Worm (Caenorhabditis elegans): ENCODE measurements around the gene lgc-11.

lgc-11 gene

DNA sequence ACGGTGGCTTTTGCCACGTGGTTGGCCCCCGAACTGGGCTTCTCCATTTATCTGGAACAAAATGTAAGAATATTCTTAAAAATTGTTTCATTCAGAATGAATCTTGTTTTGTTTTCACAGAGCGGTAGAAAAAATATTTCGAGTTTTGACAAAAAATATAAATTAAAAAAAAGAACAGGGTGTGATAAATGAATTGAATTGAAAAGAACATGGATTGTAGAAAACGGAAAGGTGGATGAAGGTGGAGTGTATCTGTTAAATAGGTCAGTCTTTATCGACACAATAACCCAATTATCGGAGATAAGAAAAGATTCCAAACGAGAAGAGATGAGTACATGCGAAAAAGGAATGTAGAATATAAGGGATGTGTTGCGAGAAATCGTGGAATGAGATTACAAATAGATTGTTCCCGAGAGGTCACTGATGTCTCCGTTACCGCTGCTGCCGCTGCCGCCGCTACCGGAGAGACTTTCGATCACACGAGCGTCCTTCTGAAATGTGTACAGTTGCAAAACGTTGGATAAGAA is 31.4 kb upstream of the lgc-11 start, which contains the start of gene dpy-7:
TSS of gene dpy-7 (minus strand) at position 51 of the 527 bp plus-strand sequence.
- TF ChIP-seq dpl-1 (GFP tag; optimal IDR thresholded peaks at IDR 0.05) (no peak), ccch-3 (GFP tag; optimal IDR thresholded peaks at IDR 0.05) (no peak), madf-10 (tag; optimal IDR thresholded peaks at IDR 0.05) (no peak), rpc-1 (optimal IDR thresholded peaks at IDR 0.05) (no peak), rpc-1 (tag; optimal IDR thresholded peaks at IDR 0.05) (no peak), ama-1 (optimal IDR thresholded peaks at IDR 0.05) (no peak), ama-1 (GFP tag; optimal IDR thresholded peaks at IDR 0.05) (no peak), aptf-3 (GFP tag; IDR thresholded peaks at IDR 0.05) (no peak), F49E8.2 (tag; optimal IDR thresholded peaks at IDR 0.05; ENCODE audit: insufficient read depth) (no peak), pha-4 (tag; optimal IDR thresholded peaks at IDR 0.05) (no peak), ceh-100 (GFP tag; IDR thresholded peaks at IDR 0.05) (no peak), snpc-3.4 (tag; optimal IDR thresholded peaks at IDR 0.05) (no peak), aptf-2 (GFP tag; conservative IDR thresholded peaks at IDR 0.05) (no peak), Y53G8AR.9 (GFP tag; conservative IDR thresholded peaks at IDR 0.05) (no peak), attf-3 (GFP tag; conservative IDR thresholded peaks at IDR 0.05) (no peak)

- TF ChIP-seq zfh-2 (GFP tag; conservative IDR thresholded peaks at IDR 0.05) (peak; percentile 82), mel-28 (tag; optimal IDR thresholded peaks at IDR 0.05; ENCODE audit: borderline replicate concordance) (no peak), egrh-3 (GFP tag; IDR thresholded peaks at IDR 0.05) (0 out of 2 replicates have a peak, but pooled peaks have one; percentile 2)
Observed at ce11 chrX:7536869-7537268, 30.4 kb upstream of the lgc-11 start.

DNA sequence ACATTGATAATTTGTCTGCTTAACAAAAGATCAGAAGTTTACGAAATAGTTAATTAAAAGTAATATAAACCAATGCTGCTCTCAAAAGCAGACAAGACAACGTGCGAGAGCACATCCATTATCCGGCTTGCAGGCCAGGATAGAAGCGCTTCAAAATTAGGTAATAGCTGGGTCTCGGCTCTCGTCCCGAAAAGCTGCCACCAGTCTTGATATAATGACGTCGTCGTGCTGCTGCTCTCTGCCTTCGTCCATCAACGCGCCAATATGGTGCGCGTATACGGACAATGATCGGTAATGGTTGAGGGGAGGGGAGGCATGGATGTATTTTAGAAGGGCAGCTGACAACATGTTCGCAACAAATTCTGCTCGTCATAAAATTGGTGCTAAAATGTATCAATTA is 28.0 kb upstream of the lgc-11 start:
- 0 out of 2 replicates have a peak, but pooled peaks have one; percentile 23 for TF ChIP-seq zfh-2 (GFP tag; conservative IDR thresholded peaks at IDR 0.05)
- no peak for TF ChIP-seq dpff-1 (tag; optimal IDR thresholded peaks at IDR 0.05)

ce11 chrX:7532632-7533031 is 26.2 kb upstream of the lgc-11 start, which contains the start of gene ceh-14:
TSS of gene ceh-14 (minus strand) at chrX:7532732.
- TF ChIP-seq F57C9.4 (tag; optimal IDR thresholded peaks at IDR 0.05) = no peak
- TF ChIP-seq snpc-3.4 (tag; optimal IDR thresholded peaks at IDR 0.05) = no peak
- TF ChIP-seq nhr-80 (tag; optimal IDR thresholded peaks at IDR 0.05) = no peak
- TF ChIP-seq D2030.7 (GFP tag; IDR thresholded peaks at IDR 0.05) = no peak
- no peak for TF ChIP-seq ekl-4 (GFP tag; IDR thresholded peaks at IDR 0.05)
- TF ChIP-seq C17E4.6 (GFP tag; IDR thresholded peaks at IDR 0.05) = no peak
- no peak for TF ChIP-seq K11D2.4 (GFP tag; IDR thresholded peaks at IDR 0.05)
- TF ChIP-seq lir-1 (GFP tag; conservative IDR thresholded peaks at IDR 0.05) = no peak
- TF ChIP-seq B0019.2 (GFP tag; conservative IDR thresholded peaks at IDR 0.05) = no peak

ce11 chrX:7525271-7525670 is 18.8 kb upstream of the lgc-11 start, which contains the start of gene F46C8.3:
TSS of gene F46C8.3 (plus strand) at chrX:7525571.
- TF ChIP-seq nfya-1 (tag; optimal IDR thresholded peaks at IDR 0.05; ENCODE audit: borderline replicate concordance, insufficient read depth) (no peak), K12H6.12 (tag; optimal IDR thresholded peaks at IDR 0.05) (no peak), aptf-3 (GFP tag; IDR thresholded peaks at IDR 0.05) (no peak), hmg-1.2 (GFP tag; IDR thresholded peaks at IDR 0.05) (no peak), unc-130 (GFP tag; optimal IDR thresholded peaks at IDR 0.05) (no peak), fkh-3 (tag; optimal IDR thresholded peaks at IDR 0.05) (no peak), him-1 (tag; optimal IDR thresholded peaks at IDR 0.05) (no peak), hlh-12 (tag; optimal IDR thresholded peaks at IDR 0.05) (no peak), xnd-1 (tag; optimal IDR thresholded peaks at IDR 0.05) (no peak), aptf-2 (GFP tag; conservative IDR thresholded peaks at IDR 0.05) (no peak), zfh-2 (GFP tag; conservative IDR thresholded peaks at IDR 0.05) (no peak), nhr-80 (tag; optimal IDR thresholded peaks at IDR 0.05) (no peak), B0035.1 (tag; optimal IDR thresholded peaks at IDR 0.05) (no peak), ztf-25 (GFP tag; IDR thresholded peaks at IDR 0.05) (no peak), madf-6 (GFP tag; IDR thresholded peaks at IDR 0.05) (no peak)
